Fruit fly (Drosophila melanogaster): ENCODE measurements around the gene CG42367.

DNA sequence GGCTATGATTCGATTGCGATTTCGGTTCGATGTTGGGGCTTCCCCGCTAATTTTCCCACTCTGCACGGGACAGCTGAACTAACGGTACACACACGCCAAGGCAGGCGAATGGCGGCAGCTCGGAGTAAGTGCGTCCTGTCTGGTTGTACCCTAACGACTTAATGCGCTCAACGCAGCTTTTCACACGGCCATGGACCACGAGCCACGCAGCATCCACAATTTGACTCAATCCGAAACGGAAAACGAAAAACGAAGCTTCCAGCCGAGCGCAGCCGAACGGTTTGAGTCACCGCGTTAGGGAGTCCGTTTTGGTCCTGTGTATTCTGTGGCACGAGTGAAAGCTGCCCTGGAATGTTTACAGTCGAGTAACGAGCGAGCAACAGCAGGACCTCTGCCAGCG, 44.3 kb upstream of the CG42367 start, which contains the start of gene nAChRalpha6:
- no peak for TF ChIP-seq CG32264 (GFP tag; optimal IDR thresholded peaks at IDR 0.05)
- TF ChIP-seq pan (optimal IDR thresholded peaks at IDR 0.05): no peak
- no peak for TF ChIP-seq Hnf4 (GFP tag; optimal IDR thresholded peaks at IDR 0.05)
- TF ChIP-seq woc (GFP tag; optimal IDR thresholded peaks at IDR 0.05): no peak
- TF ChIP-seq OdsH (GFP tag; optimal IDR thresholded peaks at IDR 0.05): no peak
- TF ChIP-seq psq (GFP tag; optimal IDR thresholded peaks at IDR 0.05): no peak
- no peak for TF ChIP-seq dl (GFP tag; optimal IDR thresholded peaks at IDR 0.05; ENCODE audit: insufficient read depth in 1 of 2, partially characterized antibody in 2 of 2)
- TF ChIP-seq h (GFP tag; optimal IDR thresholded peaks at IDR 0.05): no peak

All from whole organism, wandering third instar larva.